Worm (Caenorhabditis elegans): Measurements from ENCODE around the gene F53B2.5.
A peak's percentile ranks its signal among the peaks of the same experiment; 100 is the strongest.
"Not testable (repeated sequence)": the region's sequence is repeated elsewhere in the genome, so short reads cannot be mapped to it uniquely, and the experiment has no call there.

The F53B2.5 gene

DNA sequence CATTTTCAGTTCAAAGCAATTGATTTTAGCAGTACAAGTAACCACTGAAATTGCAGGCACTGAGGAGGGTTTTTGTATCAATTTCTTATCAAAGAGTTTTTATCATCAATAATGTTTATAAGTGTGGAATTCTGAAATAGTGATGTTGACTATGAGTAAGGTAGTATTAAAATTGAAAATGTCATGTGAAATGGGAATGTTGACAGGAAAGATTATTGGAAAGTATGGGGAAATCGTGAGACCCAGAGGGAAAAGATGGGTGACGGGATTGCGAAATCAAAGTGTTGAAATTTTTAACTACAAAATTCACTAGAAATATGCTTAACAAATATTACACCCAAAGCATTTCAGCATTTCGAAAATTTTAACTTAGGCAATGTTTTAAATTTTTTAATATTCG is 3.7 kb downstream of the F53B2.5 start, which contains the start of gene F53B2.8 (continued):
- TF ChIP-seq Y48G9A.11 (GFP tag; IDR thresholded peaks at IDR 0.05) = no peak
- no peak for TF ChIP-seq snpc-4 (tag; optimal IDR thresholded peaks at IDR 0.05)

DNA sequence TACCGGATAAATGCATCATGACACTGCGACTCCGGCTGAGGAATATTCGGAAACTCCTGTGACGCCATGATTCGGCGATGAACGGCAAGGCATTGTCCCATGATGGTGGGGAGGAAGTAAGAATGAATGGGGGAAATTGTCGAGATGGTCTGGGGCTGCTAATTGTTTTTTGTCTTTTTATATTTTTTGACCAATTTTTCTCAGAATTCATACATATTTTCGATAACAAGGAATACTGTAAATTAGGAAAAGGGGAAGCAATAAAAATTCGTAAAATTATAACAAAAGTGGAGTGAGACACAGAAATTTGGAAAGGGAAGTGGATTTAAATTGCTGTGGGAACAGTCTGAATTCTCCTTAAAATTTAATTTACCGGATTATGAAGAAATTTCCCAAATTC is 5.5 kb downstream of the F53B2.5 start, which contains the start of gene eak-4:
Gene eak-4 (minus strand): TSS at position 101 of the 400 bp plus-strand sequence.
- TF ChIP-seq unc-62 (GFP tag; optimal IDR thresholded peaks at IDR 0.05 in 1 of 2) (peak in 1 of 2 experiments; percentile 58), unc-62 (tag; optimal IDR thresholded peaks at IDR 0.05) (no peak), lin-29 (GFP tag; IDR thresholded peaks at IDR 0.05) (no peak)

DNA sequence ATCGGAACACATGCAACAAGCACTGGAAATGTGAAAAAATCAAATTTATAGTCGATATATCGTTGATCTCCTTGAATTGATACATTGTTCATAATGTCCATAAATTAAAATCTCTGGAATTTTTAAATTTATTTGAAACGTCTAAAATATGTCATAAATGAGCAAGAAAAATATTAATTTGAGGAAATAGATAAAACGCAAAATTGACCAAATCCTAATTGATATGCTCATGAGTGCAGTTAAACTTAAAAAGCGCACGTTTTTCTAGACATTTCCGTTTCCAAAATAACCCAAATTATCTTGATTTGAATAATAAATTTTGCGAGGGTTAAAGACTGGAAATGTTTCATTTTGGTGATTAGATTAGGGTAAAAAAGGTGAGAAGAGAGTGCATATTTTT is 8.4 kb downstream of the F53B2.5 start, which contains the start of gene sru-13:
Gene sru-13 (minus strand): TSS at position 101 of the 400 bp plus-strand sequence.
- TF ChIP-seq aha-1 (tag) (peak; percentile 75), ceh-82 (tag; optimal IDR thresholded peaks at IDR 0.05) (no peak)

DNA sequence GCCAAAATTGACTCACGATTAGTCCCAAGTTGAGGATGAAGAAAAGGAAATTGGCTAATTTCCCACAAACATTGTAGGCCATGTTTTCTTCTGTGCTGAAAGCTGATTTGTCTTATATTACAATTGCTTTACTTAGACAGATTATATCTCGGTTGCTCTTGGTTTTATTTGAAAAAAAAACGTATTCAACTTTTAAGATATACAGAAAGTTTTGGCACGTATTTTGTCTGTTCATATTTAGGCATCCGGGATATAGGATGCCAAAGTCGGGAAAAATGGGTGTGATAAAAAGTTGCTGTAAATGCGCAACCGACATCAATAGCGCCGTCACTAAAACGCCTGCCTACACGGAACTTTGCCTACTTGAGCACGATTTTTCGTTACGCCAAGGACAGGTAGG is 10.8 kb downstream of the F53B2.5 start, which contains the start of gene tsp-4:
Gene tsp-4 (minus strand): TSS at position 101 of the 400 bp plus-strand sequence.
- TF ChIP-seq unc-62 (GFP tag; optimal IDR thresholded peaks at IDR 0.05 in 1 of 2) = peak in 1 of 2 experiments; percentile 16
- no peak for TF ChIP-seq unc-62 (tag; optimal IDR thresholded peaks at IDR 0.05)
- TF ChIP-seq zfp-2 (tag; optimal IDR thresholded peaks at IDR 0.05) = no peak

DNA sequence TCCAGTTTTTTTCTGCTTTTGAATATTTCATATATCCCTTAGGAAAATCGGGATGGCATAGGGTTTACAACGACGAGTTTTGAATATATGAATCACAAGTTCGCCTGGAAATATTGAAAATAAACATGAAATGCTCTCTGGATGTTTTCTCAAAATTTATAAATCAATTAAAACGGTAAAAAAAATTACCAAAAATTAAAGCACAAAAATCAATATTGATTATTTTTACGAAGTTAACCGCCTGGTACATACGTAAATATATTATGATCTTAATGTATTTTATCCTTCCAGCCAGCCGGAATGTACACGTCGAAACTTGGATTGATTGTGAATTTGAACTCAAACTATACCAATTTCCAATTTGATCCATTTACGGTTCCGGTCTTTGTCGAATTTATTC is 25.6 kb downstream of the F53B2.5 start, which contains the start of gene sru-17:
Gene sru-17 (plus strand): TSS at position 301 of the 400 bp plus-strand sequence.
- TF ChIP-seq dmd-8 (GFP tag; IDR thresholded peaks at IDR 0.05); lin-15B (tag; optimal IDR thresholded peaks at IDR 0.05); T20F7.1 (GFP tag; optimal IDR thresholded peaks at IDR 0.05): not testable (repeated sequence)

DNA sequence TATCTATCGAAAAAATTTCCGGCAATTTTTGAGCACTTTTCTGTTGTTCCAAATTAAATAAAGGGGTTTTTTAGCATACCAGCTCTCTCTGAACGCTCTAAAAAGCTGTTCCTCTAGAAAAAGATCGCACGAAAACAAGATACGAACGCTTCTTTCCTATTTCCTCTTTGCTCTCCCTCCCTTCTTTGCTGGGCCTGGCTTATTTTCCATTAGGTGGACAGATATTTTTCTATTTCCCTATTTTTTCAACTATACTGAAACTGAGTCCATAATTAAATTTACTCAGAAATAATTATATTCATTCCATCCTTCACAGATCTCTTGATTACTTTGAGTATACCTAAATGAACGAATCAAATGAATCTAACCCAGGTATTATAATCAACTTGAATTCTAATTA is 29.0 kb downstream of the F53B2.5 start, which contains the start of gene sru-18:
Gene sru-18 (plus strand): TSS at position 301 of the 400 bp plus-strand sequence.
- TF ChIP-seq vab-7 (GFP tag; IDR thresholded peaks at IDR 0.05) (no peak), F26F4.8 (GFP tag; conservative IDR thresholded peaks at IDR 0.05) (no peak), lim-7 (GFP tag; IDR thresholded peaks at IDR 0.05) (no peak), mep-1 (tag; optimal IDR thresholded peaks at IDR 0.05) (no peak), nhr-28 (tag; optimal IDR thresholded peaks at IDR 0.05) (no peak), lin-15B (tag; optimal IDR thresholded peaks at IDR 0.05) (no peak), fos-1 (tag; optimal IDR thresholded peaks at IDR 0.05) (no peak), ceh-62 (tag; optimal IDR thresholded peaks at IDR 0.05) (no peak), nhr-41 (GFP tag; IDR thresholded peaks at IDR 0.05) (no peak), saeg-2 (GFP tag; IDR thresholded peaks at IDR 0.05) (no peak), snpc-4 (tag; optimal IDR thresholded peaks at IDR 0.05) (no peak), T20F7.1 (GFP tag; optimal IDR thresholded peaks at IDR 0.05) (no peak), jun-1 (tag; optimal IDR thresholded peaks at IDR 0.05) (no peak), F37D6.2 (tag; optimal IDR thresholded peaks at IDR 0.05) (no peak)

DNA sequence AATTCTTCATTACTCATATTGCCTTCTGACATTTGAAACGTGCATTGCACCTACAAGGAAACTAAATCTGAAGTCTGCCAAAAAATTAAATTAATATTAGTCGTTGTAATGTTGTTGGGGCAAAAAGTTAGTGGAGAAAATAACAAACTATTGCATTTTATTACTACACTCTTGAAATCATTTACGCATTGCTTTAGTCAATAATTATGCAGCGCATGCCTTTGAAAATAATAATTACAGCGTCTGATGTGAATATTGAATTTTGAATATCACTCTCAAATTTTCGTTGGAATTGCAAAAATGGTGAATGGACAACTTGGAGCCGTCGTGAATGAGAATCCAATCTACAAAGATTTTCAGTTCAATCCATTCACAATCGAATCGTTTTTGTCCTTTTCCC is 32.7 kb downstream of the F53B2.5 start, which contains the start of gene sru-19:
Gene sru-19 (plus strand): TSS at position 301 of the 400 bp plus-strand sequence.
- TF ChIP-seq madf-9 (GFP tag; conservative IDR thresholded peaks at IDR 0.05) (no peak), hlh-11 (tag; optimal IDR thresholded peaks at IDR 0.05) (no peak), nhr-237 (tag; optimal IDR thresholded peaks at IDR 0.05) (no peak), daf-16 (GFP tag; optimal IDR thresholded peaks at IDR 0.05) (no peak), daf-16 (tag; optimal IDR thresholded peaks at IDR 0.05) (no peak), sdz-12 (GFP tag; optimal IDR thresholded peaks at IDR 0.05) (no peak), ztf-11 (tag; optimal IDR thresholded peaks at IDR 0.05) (no peak)

DNA sequence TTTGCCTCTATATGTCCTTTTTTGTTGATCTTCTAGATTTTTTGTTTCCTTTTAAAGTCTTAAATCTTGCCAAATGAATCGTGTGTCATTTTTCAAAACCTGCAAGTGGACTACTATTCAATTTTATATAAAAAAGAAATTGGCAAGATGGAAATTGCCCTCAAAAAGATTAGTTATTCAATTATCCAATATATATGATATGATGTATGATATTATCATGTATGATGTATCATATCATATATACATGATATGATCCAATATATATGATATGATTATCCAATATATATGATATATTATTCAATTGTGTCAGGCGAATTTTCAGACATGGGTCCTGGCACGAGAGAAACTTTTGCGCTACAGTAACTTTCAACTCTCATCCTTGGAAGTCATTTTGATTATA is 35.8 kb downstream of the F53B2.5 start, which contains the start of gene sru-20:
Gene sru-20 (plus strand): TSS at position 301 of the 400 bp plus-strand sequence.
- TF ChIP-seq skn-1 (tag; optimal IDR thresholded peaks at IDR 0.05) (no peak), ama-1 (optimal IDR thresholded peaks at IDR 0.05) (no peak), duxl-1 (tag; optimal IDR thresholded peaks at IDR 0.05; ENCODE audit: poor library complexity) (no peak), daf-19 (GFP tag; conservative IDR thresholded peaks at IDR 0.05) (no peak), pqm-1 (tag; optimal IDR thresholded peaks at IDR 0.05) (no peak)
